Fruit fly (Drosophila melanogaster) whole organism, embryonic: ENCODE measurements around the gene CG13001.

Source experiments
- Antp ChIP-seq: fragments of 200-800 bp; sonication (Bioruptor generic); optimal IDR thresholded peaks from 3 replicates; lab custom pipeline; 2016; ENCODE audit warnings: missing biosample characterization, missing genetic modification characterization
- CG11085 ChIP-seq: fragments of 200-800 bp; sonication (Bioruptor generic); IDR thresholded peaks from 2 replicates; pipeline ENCODE4 v1.3.6; 2022; ENCODE audit warnings: missing biosample characterization, missing genetic modification characterization
- CG18764 ChIP-seq: fragments of 200-800 bp; sonication (Bioruptor generic); optimal IDR thresholded peaks from 3 replicates; lab custom pipeline; 2016; ENCODE audit warnings: missing biosample characterization, missing genetic modification characterization
- CG34422 ChIP-seq: fragments of 200-800 bp; sonication (Bioruptor generic); IDR thresholded peaks from 3 replicates; pipeline ENCODE4 v1.3.6; 2022; ENCODE audit warnings: missing biosample characterization, missing genetic modification characterization
- CG3838 ChIP-seq: fragments of 200-800 bp; sonication (Bioruptor generic); optimal IDR thresholded peaks from 3 replicates; lab custom pipeline; 2016; ENCODE audit warnings: missing biosample characterization, missing genetic modification characterization
- CG4617 ChIP-seq: fragments of 200-800 bp; sonication (Bioruptor generic); optimal IDR thresholded peaks from 3 replicates; lab custom pipeline; 2016; ENCODE audit warnings: missing biosample characterization, missing genetic modification characterization, borderline replicate concordance
- Fer1 ChIP-seq: fragments of 200-800 bp; sonication (Bioruptor generic); optimal IDR thresholded peaks from 2 replicates; lab custom pipeline; 2017; ENCODE audit warnings: missing biosample characterization, mild to moderate bottlenecking, missing genetic modification characterization
- Lpt ChIP-seq: fragments of >200 bp; optimal IDR thresholded peaks from 2 replicates; lab custom pipeline; 2018; ENCODE audit warnings: missing biosample characterization, missing genetic modification characterization
- ab ChIP-seq: fragments of 200-800 bp; sonication (Bioruptor generic); optimal IDR thresholded peaks from 2 replicates; lab custom pipeline; 2016; ENCODE audit warnings: missing biosample characterization, missing genetic modification characterization
- sr ChIP-seq: fragments of 200-800 bp; sonication (Bioruptor generic); IDR thresholded peaks from 3 replicates; pipeline ENCODE4 v1.3.6; 2022; ENCODE audit warnings: missing biosample characterization, missing genetic modification characterization
- tio ChIP-seq: fragments of 200-800 bp; sonication (Bioruptor generic); optimal IDR thresholded peaks from 2 replicates; lab custom pipeline; 2017; ENCODE audit warnings: missing biosample characterization, missing genetic modification characterization, inconsistent platforms
- zfh2 ChIP-seq: fragments of 200-800 bp; sonication (Bioruptor generic); optimal IDR thresholded peaks from 2 replicates; lab custom pipeline; 2016; ENCODE audit warnings: missing biosample characterization, missing genetic modification characterization

DNA sequence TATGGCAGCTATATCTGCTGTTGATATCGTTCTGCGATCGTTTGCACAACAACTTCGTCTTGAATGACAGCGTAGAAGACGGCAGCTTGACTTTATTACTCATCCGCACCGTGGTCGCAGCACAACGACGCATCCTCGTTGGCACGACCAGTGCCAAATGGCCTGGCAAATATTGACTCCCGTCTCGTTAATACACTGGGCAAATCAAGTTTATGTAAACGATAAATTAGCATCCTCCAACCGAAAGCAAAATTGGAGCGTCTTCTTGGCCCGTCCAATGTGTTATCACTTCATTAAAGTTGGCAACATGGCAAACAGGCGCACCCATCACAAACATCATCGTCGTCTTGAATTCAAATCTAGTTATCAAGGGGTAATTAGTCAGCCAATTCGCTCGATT lies 25.2 kb downstream of the CG13001 start:
- TF ChIP-seq Antp (GFP tag; lab: Kevin White, UChicago) (no peak), CG11085 (GFP tag; lab: Robert Waterston, UW) (0 out of 2 replicates have a peak, but pooled peaks have one; percentile 25), Fer1 (GFP tag; lab: Kevin White, UChicago) (peak; percentile 19), CG4617 (GFP tag; lab: Kevin White, UChicago) (no peak), CG18764 (GFP tag; lab: Kevin White, UChicago) (no peak), ab (no peak), CG3838 (GFP tag; lab: Kevin White, UChicago) (no peak), tio (GFP tag; lab: Kevin White, UChicago) (no peak), sr (GFP tag; lab: Robert Waterston, UW) (no peak), CG34422 (no peak), zfh2 (GFP tag; lab: Kevin White, UChicago) (no peak), Lpt (GFP tag; lab: Kevin White, UChicago) (no peak)
